Fruit fly (Drosophila melanogaster): ENCODE measurements around the gene Pfdn1.
A peak's percentile ranks its signal among the peaks of the same experiment; 100 is the strongest.

Gene Pfdn1

DNA sequence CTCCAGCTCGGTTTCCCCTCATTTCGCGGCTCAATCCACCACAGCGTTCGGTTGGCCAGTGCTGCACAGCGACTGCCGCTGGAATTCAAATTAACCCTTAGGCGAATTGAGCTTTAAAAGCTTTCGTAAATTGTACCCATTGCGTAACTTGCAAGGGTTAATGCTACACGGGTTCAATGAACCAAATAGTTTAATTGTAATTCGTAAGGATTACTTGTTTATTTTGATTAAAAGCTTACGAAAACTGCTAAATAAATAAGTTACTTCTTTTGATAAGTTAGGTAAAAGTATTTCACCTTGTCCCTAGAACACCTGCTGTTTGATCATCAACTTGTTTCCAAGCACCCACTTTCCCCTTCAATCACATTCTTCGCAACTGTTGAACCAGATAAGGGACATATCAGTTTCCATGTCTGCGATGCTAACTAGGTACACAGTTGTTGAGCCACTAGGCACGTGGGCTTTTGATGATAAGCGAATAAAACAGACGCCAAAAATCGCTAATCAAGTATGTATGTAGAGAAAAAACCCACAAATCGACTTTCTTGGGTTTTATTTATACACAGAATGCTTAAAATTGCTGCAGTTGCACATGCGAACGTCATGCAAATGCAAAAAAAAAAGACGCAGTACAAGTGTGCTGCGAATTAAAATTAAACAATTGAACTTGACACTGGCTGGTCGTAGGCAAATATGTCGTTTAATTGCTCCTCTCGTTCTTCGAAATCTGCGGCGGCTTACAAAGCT lies 22.7 kb upstream of the Pfdn1 start, which contains the start of gene Pfas (continued):
- TF ChIP-seq Chrac-16 (GFP tag; optimal IDR thresholded peaks at IDR 0.05): peak; percentile 28
- no peak for TF ChIP-seq CG15011 (GFP tag; optimal IDR thresholded peaks at IDR 0.05)
- TF ChIP-seq Dref (GFP tag; IDR thresholded peaks at IDR 0.05): no peak
- TF ChIP-seq PHDP (tag; optimal IDR thresholded peaks at IDR 0.05): peak; percentile 66
- TF ChIP-seq sd (tag; optimal IDR thresholded peaks at IDR 0.05): peak; percentile 90
- TF ChIP-seq bsh (GFP tag; optimal IDR thresholded peaks at IDR 0.05): peak in 1 of 2 experiments; percentile 45
- peak; percentile 53 for TF ChIP-seq rib (GFP tag; IDR thresholded peaks at IDR 0.05)
- TF ChIP-seq lov (optimal IDR thresholded peaks at IDR 0.05): no peak
- TF ChIP-seq lov (GFP tag; IDR thresholded peaks at IDR 0.05): no peak
- peak; percentile 72 for TF ChIP-seq CHES-1-like (GFP tag; optimal IDR thresholded peaks at IDR 0.05)
- TF ChIP-seq lilli (GFP tag; optimal IDR thresholded peaks at IDR 0.05): peak; percentile 81
- no peak for TF ChIP-seq gcm (GFP tag; optimal IDR thresholded peaks at IDR 0.05)
- TF ChIP-seq toy (GFP tag; IDR thresholded peaks at IDR 0.05): no peak
- no peak for TF ChIP-seq dan (GFP tag; IDR thresholded peaks at IDR 0.05)
- peak; percentile 76 for TF ChIP-seq CG10267 (tag; optimal IDR thresholded peaks at IDR 0.05)
- TF ChIP-seq cg (GFP tag; optimal IDR thresholded peaks at IDR 0.05): no peak
- peak; percentile 8 for TF ChIP-seq CG9437 (GFP tag; optimal IDR thresholded peaks at IDR 0.05)
- TF ChIP-seq CG6689 (GFP tag; IDR thresholded peaks at IDR 0.05): no peak
- no peak for TF ChIP-seq Optix (GFP tag; IDR thresholded peaks at IDR 0.05)
- no peak for TF ChIP-seq Dip2 (GFP tag; IDR thresholded peaks at IDR 0.05)
- TF ChIP-seq gt (GFP tag; IDR thresholded peaks at IDR 0.05): no peak
- TF ChIP-seq knrl (GFP tag; IDR thresholded peaks at IDR 0.05; ENCODE audit: partially characterized antibody): no peak
- peak; percentile 28 for TF ChIP-seq CG4820 (GFP tag; optimal IDR thresholded peaks at IDR 0.05)
- no peak for TF ChIP-seq CG7357 (GFP tag; IDR thresholded peaks at IDR 0.05)
- TF ChIP-seq CkIIα-i1 (GFP tag; IDR thresholded peaks at IDR 0.05): no peak
- peak; percentile 59 for TF ChIP-seq CoRest (tag; optimal IDR thresholded peaks at IDR 0.05)
- no peak for TF ChIP-seq Fer2 (tag; optimal IDR thresholded peaks at IDR 0.05)
- TF ChIP-seq sqz (GFP tag; optimal IDR thresholded peaks at IDR 0.05): no peak
- TF ChIP-seq Doc2 (GFP tag; IDR thresholded peaks at IDR 0.05): no peak
- peak; percentile 26 for TF ChIP-seq HmgD (GFP tag; optimal IDR thresholded peaks at IDR 0.05)
- no peak for TF ChIP-seq luna (GFP tag; optimal IDR thresholded peaks at IDR 0.05)
- peak; percentile 38 for TF ChIP-seq CG2712 (tag; optimal IDR thresholded peaks at IDR 0.05)
- peak; percentile 42 for TF ChIP-seq az2 (GFP tag; optimal IDR thresholded peaks at IDR 0.05)
- TF ChIP-seq D (optimal IDR thresholded peaks at IDR 0.05): no peak
- no peak for TF ChIP-seq D (GFP tag; optimal IDR thresholded peaks at IDR 0.05)
- TF ChIP-seq ash1 (GFP tag; optimal IDR thresholded peaks at IDR 0.05): peak; percentile 18
- peak; percentile 27 for TF ChIP-seq CG4282 (GFP tag; optimal IDR thresholded peaks at IDR 0.05)
- no peak for TF ChIP-seq yki (optimal IDR thresholded peaks at IDR 0.05)
- TF ChIP-seq CG4360 (GFP tag; IDR thresholded peaks at IDR 0.05): no peak
- peak; percentile 31 for TF ChIP-seq CG12071 (GFP tag; optimal IDR thresholded peaks at IDR 0.05)
- no peak for TF ChIP-seq Mrtf (GFP tag; IDR thresholded peaks at IDR 0.05)
- TF ChIP-seq Elba2 (GFP tag; optimal IDR thresholded peaks at IDR 0.05): no peak
- no peak for TF ChIP-seq grn (GFP tag; optimal IDR thresholded peaks at IDR 0.05)
- TF ChIP-seq CTCF (GFP tag; optimal IDR thresholded peaks at IDR 0.05): peak; percentile 7
- no peak for TF ChIP-seq Ssrp (tag; optimal IDR thresholded peaks at IDR 0.05)
- no peak for TF ChIP-seq Hr39 (optimal IDR thresholded peaks at IDR 0.05)
- TF ChIP-seq CG11723 (GFP tag; optimal IDR thresholded peaks at IDR 0.05): no peak
- no peak for TF ChIP-seq TFAM (GFP tag; optimal IDR thresholded peaks at IDR 0.05)
- peak; percentile 33; the same call in 1 of the 2 replicates for TF ChIP-seq Bgb (GFP tag; IDR thresholded peaks at IDR 0.05; ENCODE audit: partially characterized antibody)
- no peak for TF ChIP-seq CG32772 (GFP tag; IDR thresholded peaks at IDR 0.05)
- peak; percentile 76 for TF ChIP-seq Nf-YC (tag; optimal IDR thresholded peaks at IDR 0.05)
- no peak for TF ChIP-seq CG11504 (tag; optimal IDR thresholded peaks at IDR 0.05)
- TF ChIP-seq Hsf (GFP tag; optimal IDR thresholded peaks at IDR 0.05): peak; percentile 45

Measured in whole organism, embryonic.